Fruit fly (Drosophila melanogaster) whole organism, embryonic: ENCODE data around the gene lectin-28C.

Experiments used
- Atf6 ChIP-seq: fragments of 200-800 bp; sonication (Bioruptor generic); IDR thresholded peaks from 2 replicates; pipeline ENCODE4 v1.3.6; 2022; ENCODE audit warnings: missing biosample characterization, missing genetic modification characterization
- Bdp1 ChIP-seq: fragments of 200-800 bp; sonication (Bioruptor generic); optimal IDR thresholded peaks from 3 replicates; lab custom pipeline; 2016; ENCODE audit warnings: missing biosample characterization, missing genetic modification characterization
- CG12744 ChIP-seq: fragments of 200-800 bp; sonication (Bioruptor generic); optimal IDR thresholded peaks from 2 replicates; lab custom pipeline; 2016; ENCODE audit warnings: missing biosample characterization, missing genetic modification characterization
- CG13894 ChIP-seq: fragments of 200-800 bp; sonication (Bioruptor generic); optimal IDR thresholded peaks from 3 replicates; lab custom pipeline; 2018; ENCODE audit warnings: missing biosample characterization, mild to moderate bottlenecking, missing genetic modification characterization, moderate library complexity
- CG14860 ChIP-seq: fragments of 200-800 bp; sonication (Bioruptor generic); IDR thresholded peaks from 3 replicates; pipeline ENCODE4 v1.3.6; 2022; ENCODE audit warnings: missing biosample characterization, missing genetic modification characterization; ENCODE audit not compliant: partially characterized antibody
- CG15073 ChIP-seq: fragments of 200-800 bp; sonication (Bioruptor generic); optimal IDR thresholded peaks from 2 replicates; lab custom pipeline; 2016; ENCODE audit warnings: missing biosample characterization, missing genetic modification characterization
- CG15269 ChIP-seq: fragments of 200-800 bp; sonication (Bioruptor generic); optimal IDR thresholded peaks from 2 replicates; lab custom pipeline; 2018; ENCODE audit warnings: missing biosample characterization, mild to moderate bottlenecking, missing genetic modification characterization, moderate library complexity
- CG18599 ChIP-seq: fragments of 200-800 bp; sonication (Bioruptor generic); optimal IDR thresholded peaks from 3 replicates; lab custom pipeline; 2017; ENCODE audit warnings: missing biosample characterization, missing genetic modification characterization, mild to moderate bottlenecking, moderate library complexity, missing genetic modification reagents
- CG2678 ChIP-seq: fragments of 200-800 bp; sonication (Bioruptor generic); optimal IDR thresholded peaks from 3 replicates; lab custom pipeline; 2019; ENCODE audit warnings: missing biosample characterization, mild to moderate bottlenecking, missing genetic modification characterization, moderate library complexity
- CG3065 ChIP-seq: fragments of 200-800 bp; sonication (Bioruptor generic); optimal IDR thresholded peaks from 2 replicates; lab custom pipeline; 2016; ENCODE audit warnings: missing biosample characterization, missing genetic modification characterization
- CG32532 ChIP-seq: fragments of 200-800 bp; sonication (Bioruptor generic); IDR thresholded peaks from 2 replicates; pipeline ENCODE4 v1.3.6; 2022; ENCODE audit warnings: missing biosample characterization, missing genetic modification characterization
- CG4617 ChIP-seq: fragments of 200-800 bp; sonication (Bioruptor generic); optimal IDR thresholded peaks from 3 replicates; lab custom pipeline; 2016; ENCODE audit warnings: missing biosample characterization, missing genetic modification characterization, borderline replicate concordance
- CG6791 ChIP-seq: fragments of 200-800 bp; sonication (Bioruptor generic); IDR thresholded peaks from 3 replicates; pipeline ENCODE4 v1.3.6; 2022; ENCODE audit warnings: missing biosample characterization, missing genetic modification characterization; ENCODE audit not compliant: partially characterized antibody
- CG7987 ChIP-seq: fragments of 200-800 bp; sonication (Bioruptor generic); optimal IDR thresholded peaks from 2 replicates; lab custom pipeline; 2018; ENCODE audit warnings: missing biosample characterization, mild to moderate bottlenecking, missing genetic modification characterization, moderate library complexity
- CG9727 ChIP-seq: fragments of 200-800 bp; sonication (Bioruptor generic); optimal IDR thresholded peaks from 3 replicates; lab custom pipeline; 2017; ENCODE audit warnings: missing biosample characterization, mild to moderate bottlenecking, missing genetic modification characterization
- Dip3 ChIP-seq: fragments of 200-800 bp; sonication (Bioruptor generic); optimal IDR thresholded peaks from 3 replicates; lab custom pipeline; 2016; ENCODE audit warnings: missing biosample characterization, missing genetic modification characterization
- E2f1 ChIP-seq: fragments of 200-800 bp; sonication (Bioruptor generic); IDR thresholded peaks from 2 replicates; pipeline ENCODE4 v1.3.6; 2022; ENCODE audit warnings: missing biosample characterization, missing genetic modification characterization
- Elba2 ChIP-seq: fragments of 200-800 bp; sonication (Bioruptor generic); optimal IDR thresholded peaks from 3 replicates; lab custom pipeline; 2016; ENCODE audit warnings: missing biosample characterization, missing genetic modification characterization
- HLH4C ChIP-seq: fragments of 200-800 bp; sonication (Bioruptor generic); IDR thresholded peaks from 3 replicates; pipeline ENCODE4 v1.3.6; 2022; ENCODE audit warnings: missing biosample characterization, missing genetic modification characterization; ENCODE audit not compliant: partially characterized antibody
- Hr39 ChIP-seq: fragments of >200 bp; optimal IDR thresholded peaks from 2 replicates; lab custom pipeline; 2017
- Nf-YC ChIP-seq: fragments of 200-800 bp; optimal IDR thresholded peaks from 3 replicates; lab custom pipeline; 2019; ENCODE audit warnings: missing biosample characterization, mild to moderate bottlenecking, missing genetic modification characterization, moderate library complexity
- Oaz ChIP-seq: fragments of 200-800 bp; sonication (Bioruptor generic); IDR thresholded peaks from 2 replicates; pipeline ENCODE4 v1.3.6; 2022; ENCODE audit warnings: missing biosample characterization, missing genetic modification characterization
- Scr ChIP-seq: fragments of 200-800 bp; sonication (Bioruptor generic); IDR thresholded peaks from 2 replicates; pipeline ENCODE4 v1.3.6; 2022; ENCODE audit warnings: missing biosample characterization, missing genetic modification characterization; ENCODE audit not compliant: partially characterized antibody
- Xrp1 ChIP-seq: fragments of 200-800 bp; sonication (Bioruptor generic); IDR thresholded peaks from 2 replicates; pipeline ENCODE4 v1.3.6; 2022; ENCODE audit warnings: missing biosample characterization, missing genetic modification characterization
- ato ChIP-seq: fragments of 200-800 bp; sonication (Bioruptor generic); IDR thresholded peaks from 2 replicates; pipeline ENCODE4 v1.3.6; 2022; ENCODE audit warnings: missing biosample characterization, missing genetic modification characterization; ENCODE audit not compliant: partially characterized antibody
- bbx ChIP-seq: fragments of 200-800 bp; sonication (Bioruptor generic); IDR thresholded peaks from 2 replicates; pipeline ENCODE4 v1.3.6; 2022; ENCODE audit warnings: missing biosample characterization, missing genetic modification characterization; ENCODE audit not compliant: partially characterized antibody
- crol ChIP-seq: fragments of 200-800 bp; sonication (Bioruptor generic); IDR thresholded peaks from 2 replicates; pipeline ENCODE4 v1.3.6; 2022; ENCODE audit warnings: missing biosample characterization, missing genetic modification characterization
- dmrt11E ChIP-seq: fragments of 200-800 bp; sonication (Bioruptor generic); optimal IDR thresholded peaks from 3 replicates; lab custom pipeline; 2018; ENCODE audit warnings: missing biosample characterization, mild to moderate bottlenecking, missing genetic modification characterization, moderate library complexity
- eve ChIP-seq, 2 experiments: fragments of >200 bp; optimal IDR thresholded peaks; 2 replicates each; lab custom pipeline; 2017; ENCODE audit warnings: missing biosample characterization in 2 of 2, missing genetic modification characterization in 2 of 2
- exex ChIP-seq: fragments of 200-800 bp; sonication (Bioruptor generic); optimal IDR thresholded peaks from 4 replicates; lab custom pipeline; 2018; ENCODE audit warnings: missing biosample characterization, mild to moderate bottlenecking, missing genetic modification characterization, moderate library complexity
- fd3F ChIP-seq: fragments of 200-800 bp; sonication (Bioruptor generic); optimal IDR thresholded peaks from 2 replicates; lab custom pipeline; 2018; ENCODE audit warnings: missing biosample characterization, mild to moderate bottlenecking, missing genetic modification characterization, moderate library complexity
- fd64A ChIP-seq: fragments of 200-800 bp; sonication (Bioruptor generic); optimal IDR thresholded peaks from 3 replicates; lab custom pipeline; 2018; ENCODE audit warnings: missing biosample characterization, mild to moderate bottlenecking, missing genetic modification characterization
- gcm2 ChIP-seq: fragments of 200-800 bp; sonication (Bioruptor generic); optimal IDR thresholded peaks from 2 replicates; lab custom pipeline; 2016; ENCODE audit warnings: missing biosample characterization, missing genetic modification characterization
- hb ChIP-seq: fragments of 200-800 bp; sonication (Bioruptor generic); IDR thresholded peaks from 3 replicates; pipeline ENCODE4 v1.3.6; 2022; ENCODE audit warnings: missing biosample characterization, missing genetic modification characterization; ENCODE audit not compliant: partially characterized antibody
- hkb ChIP-seq, 2 experiments: fragments of 200-800 bp in 1 of 2; fragments of >200 bp in 1 of 2; sonication (Bioruptor generic) in 1 of 2; IDR thresholded peaks in 1 of 2; optimal IDR thresholded peaks in 1 of 2; 2 replicates each; pipeline versions ENCODE4 v1.3.6 to Lab custom; 2017 to 2022; ENCODE audit warnings: missing biosample characterization in 1 of 2, missing genetic modification characterization in 1 of 2
- hth ChIP-seq: fragments of >200 bp; optimal IDR thresholded peaks from 2 replicates; lab custom pipeline; 2017; ENCODE audit warnings: inconsistent platforms
- jumu ChIP-seq: fragments of 200-800 bp; sonication (Bioruptor generic); optimal IDR thresholded peaks from 3 replicates; lab custom pipeline; 2016; ENCODE audit warnings: missing biosample characterization, missing genetic modification characterization
- knrl ChIP-seq: fragments of 200-800 bp; sonication (Bioruptor generic); IDR thresholded peaks from 3 replicates; pipeline ENCODE4 v1.3.6; 2022; ENCODE audit warnings: missing biosample characterization, missing genetic modification characterization; ENCODE audit not compliant: partially characterized antibody
- nerfin-2 ChIP-seq: fragments of 200-800 bp; sonication (Bioruptor generic); IDR thresholded peaks from 2 replicates; pipeline ENCODE4 v1.3.6; 2022; ENCODE audit warnings: missing biosample characterization, missing genetic modification characterization; ENCODE audit not compliant: partially characterized antibody
- onecut ChIP-seq: fragments of 200-800 bp; sonication (Bioruptor generic); IDR thresholded peaks from 2 replicates; pipeline ENCODE4 v1.3.6; 2022; ENCODE audit warnings: missing biosample characterization, missing genetic modification characterization
- rib ChIP-seq: fragments of 200-800 bp; sonication (Bioruptor generic); IDR thresholded peaks from 2 replicates; pipeline ENCODE4 v1.3.6; 2022; ENCODE audit warnings: missing biosample characterization, missing genetic modification characterization
- sens ChIP-seq: fragments of 200-800 bp; sonication (Bioruptor generic); peaks from one replicate; lab custom pipeline; 2016; ENCODE audit warnings: missing biosample characterization, missing genetic modification characterization
- seq ChIP-seq: fragments of 200-800 bp; sonication (Bioruptor generic); IDR thresholded peaks from 2 replicates; pipeline ENCODE4 v1.3.6; 2022; ENCODE audit warnings: missing biosample characterization, missing genetic modification characterization
- sim ChIP-seq: fragments of 200-800 bp; sonication (Bioruptor generic); IDR thresholded peaks from 2 replicates; pipeline ENCODE4 v1.3.6; 2022; ENCODE audit warnings: missing biosample characterization, missing genetic modification characterization
- sisA ChIP-seq: fragments of 200-800 bp; sonication (Bioruptor generic); IDR thresholded peaks from 2 replicates; pipeline ENCODE4 v1.3.6; 2022; ENCODE audit warnings: missing biosample characterization, missing genetic modification characterization
- sna ChIP-seq: fragments of 200-800 bp; sonication (Bioruptor generic); IDR thresholded peaks from 2 replicates; pipeline ENCODE4 v1.3.6; 2022; ENCODE audit warnings: missing biosample characterization, missing genetic modification characterization; ENCODE audit not compliant: partially characterized antibody
- tgo ChIP-seq: fragments of 200-800 bp; sonication (Bioruptor generic); IDR thresholded peaks from 3 replicates; pipeline ENCODE4 v1.3.6; 2022; ENCODE audit warnings: missing biosample characterization, missing genetic modification characterization
- tna ChIP-seq: fragments of 200-800 bp; sonication (Bioruptor generic); IDR thresholded peaks from 2 replicates; pipeline ENCODE4 v1.3.6; 2022; ENCODE audit warnings: missing biosample characterization, missing genetic modification characterization; ENCODE audit not compliant: partially characterized antibody
- unc-4 ChIP-seq: fragments of 200-800 bp; sonication (Bioruptor generic); IDR thresholded peaks from 2 replicates; pipeline ENCODE4 v1.3.6; 2022; ENCODE audit warnings: missing biosample characterization, missing genetic modification characterization; ENCODE audit not compliant: partially characterized antibody
- vnd ChIP-seq: fragments of 200-800 bp; sonication (Bioruptor generic); IDR thresholded peaks from 3 replicates; pipeline ENCODE4 v1.3.6; 2022; ENCODE audit warnings: missing biosample characterization, missing genetic modification characterization; ENCODE audit not compliant: partially characterized antibody

Gene lectin-28C

dm6 chr2L:7872680-7873079 is 15.8 kb downstream of the lectin-28C start (continued):
- TF ChIP-seq ato (peak; percentile 93), hb (GFP tag; lab: Robert Waterston, UW) (peak; percentile 87), Scr (peak; percentile 70), sna (GFP tag; lab: Robert Waterston, UW) (peak; percentile 74), onecut (GFP tag; lab: Robert Waterston, UW) (peak; percentile 23; the same call in 1 of the 2 replicates), unc-4 (GFP tag; lab: Robert Waterston, UW) (peak; percentile 59), tna (GFP tag; lab: Robert Waterston, UW) (peak; percentile 92), knrl (peak; percentile 78), Bdp1 (GFP tag; lab: Kevin White, UChicago) (peak; percentile 96), hkb (optimal IDR thresholded peaks at IDR 0.05; lab: Kevin White, UChicago) (no peak), hkb (GFP tag; IDR thresholded peaks at IDR 0.05; lab: Robert Waterston, UW) (peak; percentile 32; the same call in 1 of the 2 replicates), sens (GFP tag; lab: Kevin White, UChicago) (peak; percentile 3), nerfin-2 (GFP tag; lab: Robert Waterston, UW) (peak; percentile 94), CG6791 (peak; percentile 93), Dip3 (no peak), vnd (GFP tag; lab: Robert Waterston, UW) (peak; percentile 84), HLH4C (GFP tag; lab: Robert Waterston, UW) (peak; percentile 76), rib (GFP tag; lab: Robert Waterston, UW) (no peak), fd3F (GFP tag; lab: Kevin White, UChicago) (no peak), CG14860 (GFP tag; lab: Robert Waterston, UW) (peak; percentile 88), bbx (GFP tag; lab: Robert Waterston, UW) (peak; percentile 79)
- TF ChIP-seq, all 482 proteins: peak for 36

- no peak for TF ChIP-seq Nf-YC
- TF ChIP-seq eve (GFP tag; optimal IDR thresholded peaks at IDR 0.05; lab: Kevin White, UChicago), result no peak
- TF ChIP-seq fd64A (GFP tag; lab: Kevin White, UChicago), result no peak
- no peak for TF ChIP-seq jumu (GFP tag; lab: Kevin White, UChicago)
- peak; percentile 13 for TF ChIP-seq dmrt11E
- TF ChIP-seq CG9727 (GFP tag; lab: Kevin White, UChicago), result peak; percentile 37
- TF ChIP-seq CG13894 (tag; lab: Kevin White, UChicago), result no peak
- no peak for TF ChIP-seq seq (GFP tag; lab: Robert Waterston, UW)
- TF ChIP-seq gcm2 (GFP tag; lab: Kevin White, UChicago), result no peak
- no peak for TF ChIP-seq exex (tag; lab: Kevin White, UChicago)
- TF ChIP-seq Elba2 (GFP tag; lab: Kevin White, UChicago), result no peak
- TF ChIP-seq CG15073 (GFP tag; lab: Kevin White, UChicago), result no peak
- peak; percentile 59; the same call in 1 of the 2 replicates for TF ChIP-seq Xrp1 (GFP tag; lab: Robert Waterston, UW)
- TF ChIP-seq CG18599, result peak; percentile 5
- 0 out of 2 replicates have a peak, but pooled peaks have one; percentile 6 for TF ChIP-seq Oaz (GFP tag; lab: Robert Waterston, UW)
- 0 out of 2 replicates have a peak, but pooled peaks have one; percentile 14 for TF ChIP-seq sisA (GFP tag; lab: Robert Waterston, UW)
- TF ChIP-seq tgo (GFP tag; lab: Robert Waterston, UW), result 0 out of 3 replicates have a peak, but pooled peaks have one; percentile 19
- no peak for TF ChIP-seq CG4617 (GFP tag; lab: Kevin White, UChicago)
- TF ChIP-seq CG2678 (tag; lab: Kevin White, UChicago), result peak; percentile 39
- TF ChIP-seq crol (GFP tag; lab: Robert Waterston, UW), result no peak
- TF ChIP-seq sim, result no peak
- TF ChIP-seq Atf6 (GFP tag; lab: Robert Waterston, UW), result peak; percentile 69
- TF ChIP-seq CG7987 (GFP tag; lab: Kevin White, UChicago), result no peak
- peak; percentile 38; the same call in 1 of the 2 replicates for TF ChIP-seq CG32532 (GFP tag; lab: Robert Waterston, UW)
- no peak for TF ChIP-seq Hr39 (lab: Kevin White, UChicago)
- no peak for TF ChIP-seq CG12744
- no peak for TF ChIP-seq hth (lab: Kevin White, UChicago)
- 0 out of 2 replicates have a peak, but pooled peaks have one; percentile 11 for TF ChIP-seq E2f1 (GFP tag; lab: Robert Waterston, UW)
- TF ChIP-seq CG15269 (tag; lab: Kevin White, UChicago), result peak; percentile 15
- TF ChIP-seq CG3065 (GFP tag; lab: Kevin White, UChicago), result no peak
These were observed 18.8 kb downstream of the lectin-28C start for dm6 chr2L:7875676-7876075.
